Fruit fly (Drosophila melanogaster): ENCODE results near the gene Ank.

- TF ChIP-seq Sox102F (GFP tag; optimal IDR thresholded peaks at IDR 0.05) (no peak), CG6854 (GFP tag; optimal IDR thresholded peaks at IDR 0.05) (no peak), CG6792 (GFP tag; optimal IDR thresholded peaks at IDR 0.05) (no peak), CG34406 (GFP tag; optimal IDR thresholded peaks at IDR 0.05) (no peak), fd85E (GFP tag; optimal IDR thresholded peaks at IDR 0.05) (no peak), Gug (GFP tag; IDR thresholded peaks at IDR 0.05) (no peak), CG8119 (GFP tag; IDR thresholded peaks at IDR 0.05) (no peak), ss (GFP tag; optimal IDR thresholded peaks at IDR 0.05) (no peak), Hr39 (GFP tag; optimal IDR thresholded peaks at IDR 0.05) (no peak), topi (GFP tag; optimal IDR thresholded peaks at IDR 0.05) (no peak), Sox14 (GFP tag; optimal IDR thresholded peaks at IDR 0.05) (no peak)
These were observed 37.9 kb upstream of the Ank start for dm6 chr4:167515-167914.

All from whole organism, prepupa.